Fruit fly (Drosophila melanogaster) whole organism, embryonic: Measurements from ENCODE around the gene CG4455.
A peak's percentile ranks its signal among the peaks of the same experiment; 100 is the strongest.

Experiments used
- Bgb ChIP-seq: fragments of 200-800 bp; sonication (Bioruptor generic); IDR thresholded peaks from 2 replicates; pipeline ENCODE4 v1.3.6; 2022; ENCODE audit warnings: missing biosample characterization, missing genetic modification characterization; ENCODE audit not compliant: partially characterized antibody
- CG10543 ChIP-seq: fragments of 200-800 bp; sonication (Bioruptor generic); optimal IDR thresholded peaks from 3 replicates; lab custom pipeline; 2017; ENCODE audit warnings: missing biosample characterization, mild to moderate bottlenecking, missing genetic modification characterization, moderate library complexity
- CG12236 ChIP-seq: fragments of 200-800 bp; sonication (Bioruptor generic); optimal IDR thresholded peaks from 2 replicates; lab custom pipeline; 2016; ENCODE audit warnings: missing biosample characterization, missing genetic modification characterization
- CG12299 ChIP-seq: fragments of 200-800 bp; sonication (Bioruptor generic); optimal IDR thresholded peaks from 2 replicates; lab custom pipeline; 2018; ENCODE audit warnings: missing biosample characterization, mild to moderate bottlenecking, missing genetic modification characterization
- CG13296 ChIP-seq: fragments of 200-800 bp; sonication (Bioruptor generic); optimal IDR thresholded peaks from 3 replicates; lab custom pipeline; 2018; ENCODE audit warnings: missing biosample characterization, mild to moderate bottlenecking, missing genetic modification characterization
- CG14050 ChIP-seq: fragments of 200-800 bp; sonication (Bioruptor generic); IDR thresholded peaks from 3 replicates; pipeline ENCODE4 v1.3.6; 2022; ENCODE audit warnings: missing biosample characterization, missing genetic modification characterization
- CG15269 ChIP-seq: fragments of 200-800 bp; sonication (Bioruptor generic); optimal IDR thresholded peaks from 2 replicates; lab custom pipeline; 2018; ENCODE audit warnings: missing biosample characterization, mild to moderate bottlenecking, missing genetic modification characterization, moderate library complexity
- CG17359 ChIP-seq: fragments of 200-800 bp; sonication (Bioruptor generic); optimal IDR thresholded peaks from 3 replicates; lab custom pipeline; 2018; ENCODE audit warnings: missing biosample characterization, mild to moderate bottlenecking, missing genetic modification characterization, moderate library complexity
- CG17385 ChIP-seq: fragments of 200-800 bp; sonication (Bioruptor generic); optimal IDR thresholded peaks from 3 replicates; lab custom pipeline; 2018; ENCODE audit warnings: missing biosample characterization, mild to moderate bottlenecking, missing genetic modification characterization
- CG2120 ChIP-seq: fragments of 200-800 bp; sonication (Bioruptor generic); optimal IDR thresholded peaks from 3 replicates; lab custom pipeline; 2016; ENCODE audit warnings: missing biosample characterization, missing genetic modification characterization
- CG2199 ChIP-seq: fragments of 200-800 bp; sonication (Bioruptor generic); IDR thresholded peaks from 3 replicates; pipeline ENCODE4 v1.3.6; 2022; ENCODE audit warnings: missing biosample characterization, missing genetic modification characterization
- CG2889 ChIP-seq: fragments of 200-800 bp; sonication (Bioruptor generic); IDR thresholded peaks from 3 replicates; pipeline ENCODE4 v1.3.6; 2022; ENCODE audit warnings: missing biosample characterization, missing genetic modification characterization
- CG34224 ChIP-seq: fragments of 200-800 bp; sonication (Bioruptor generic); IDR thresholded peaks from 3 replicates; pipeline ENCODE4 v1.3.6; 2022; ENCODE audit warnings: missing biosample characterization, missing genetic modification characterization; ENCODE audit not compliant: partially characterized antibody
- CoRest ChIP-seq: fragments of 200-800 bp; sonication (Bioruptor generic); optimal IDR thresholded peaks from 3 replicates; lab custom pipeline; 2018; ENCODE audit warnings: missing biosample characterization, mild to moderate bottlenecking, missing genetic modification characterization, moderate library complexity
- CrebB ChIP-seq: fragments of 200-800 bp; sonication (Bioruptor generic); optimal IDR thresholded peaks from 3 replicates; lab custom pipeline; 2018; ENCODE audit warnings: missing biosample characterization, mild to moderate bottlenecking, missing genetic modification characterization
- Dbx ChIP-seq: fragments of 200-800 bp; sonication (Bioruptor generic); IDR thresholded peaks from 3 replicates; pipeline ENCODE4 v1.3.6; 2022; ENCODE audit warnings: missing biosample characterization, missing genetic modification characterization
- Dek ChIP-seq: fragments of 200-800 bp; sonication (Bioruptor generic); optimal IDR thresholded peaks from 3 replicates; lab custom pipeline; 2019; ENCODE audit warnings: missing biosample characterization, mild to moderate bottlenecking, missing genetic modification characterization, moderate library complexity
- Dll ChIP-seq: fragments of 200-800 bp; sonication (Bioruptor generic); IDR thresholded peaks from 4 replicates; pipeline ENCODE4 v1.3.6; 2022; ENCODE audit warnings: missing biosample characterization, missing genetic modification characterization; ENCODE audit not compliant: partially characterized antibody
- Elba2 ChIP-seq: fragments of 200-800 bp; sonication (Bioruptor generic); optimal IDR thresholded peaks from 3 replicates; lab custom pipeline; 2016; ENCODE audit warnings: missing biosample characterization, missing genetic modification characterization
- Ets65A ChIP-seq: fragments of 200-800 bp; sonication (Bioruptor generic); peaks from one replicate; lab custom pipeline; 2016; ENCODE audit warnings: missing biosample characterization, missing genetic modification characterization
- Fer1 ChIP-seq: fragments of 200-800 bp; sonication (Bioruptor generic); optimal IDR thresholded peaks from 2 replicates; lab custom pipeline; 2017; ENCODE audit warnings: missing biosample characterization, mild to moderate bottlenecking, missing genetic modification characterization
- Fer3 ChIP-seq: fragments of 200-800 bp; sonication (Bioruptor generic); optimal IDR thresholded peaks from 2 replicates; lab custom pipeline; 2018; ENCODE audit warnings: missing biosample characterization, mild to moderate bottlenecking, missing genetic modification characterization, moderate library complexity
- HmgZ ChIP-seq: fragments of 200-800 bp; sonication (Bioruptor generic); optimal IDR thresholded peaks from 2 replicates; lab custom pipeline; 2018; ENCODE audit warnings: missing biosample characterization, mild to moderate bottlenecking, missing genetic modification characterization
- Hmr ChIP-seq: fragments of 200-800 bp; sonication (Bioruptor generic); optimal IDR thresholded peaks from 3 replicates; lab custom pipeline; 2017; ENCODE audit warnings: mild to moderate bottlenecking, missing biosample characterization, missing genetic modification reagents, missing genetic modification characterization
- Med ChIP-seq: fragments of 200-800 bp; sonication (Bioruptor generic); peaks from one replicate; lab custom pipeline; 2016; ENCODE audit warnings: missing biosample characterization, missing genetic modification characterization, mild to moderate bottlenecking, inconsistent platforms, moderate library complexity
- Nf-YC ChIP-seq: fragments of 200-800 bp; optimal IDR thresholded peaks from 3 replicates; lab custom pipeline; 2019; ENCODE audit warnings: missing biosample characterization, mild to moderate bottlenecking, missing genetic modification characterization, moderate library complexity
- Rfx ChIP-seq: fragments of 200-800 bp; sonication (Bioruptor generic); IDR thresholded peaks from 2 replicates; pipeline ENCODE4 v1.3.6; 2022; ENCODE audit warnings: missing biosample characterization, missing genetic modification characterization
- abd-A ChIP-seq: fragments of 200-800 bp; sonication (Bioruptor generic); optimal IDR thresholded peaks from 3 replicates; lab custom pipeline; 2019; ENCODE audit warnings: missing biosample characterization, mild to moderate bottlenecking, missing genetic modification characterization, moderate library complexity
- chm ChIP-seq: fragments of 200-800 bp; sonication (Bioruptor generic); IDR thresholded peaks from 2 replicates; pipeline ENCODE4 v1.3.6; 2022; ENCODE audit warnings: missing biosample characterization, missing genetic modification characterization
- ci ChIP-seq: fragments of 200-800 bp; sonication (Bioruptor generic); IDR thresholded peaks from 3 replicates; pipeline ENCODE4 v1.3.6; 2022; ENCODE audit warnings: missing biosample characterization, missing genetic modification characterization
- cwo ChIP-seq: fragments of 200-800 bp; sonication (Bioruptor generic); optimal IDR thresholded peaks from 3 replicates; lab custom pipeline; 2017; ENCODE audit warnings: missing biosample characterization, missing genetic modification characterization, mild to moderate bottlenecking, moderate library complexity, missing genetic modification reagents
- exex ChIP-seq: fragments of 200-800 bp; sonication (Bioruptor generic); optimal IDR thresholded peaks from 4 replicates; lab custom pipeline; 2018; ENCODE audit warnings: missing biosample characterization, mild to moderate bottlenecking, missing genetic modification characterization, moderate library complexity
- grn ChIP-seq: fragments of 200-800 bp; sonication (Bioruptor generic); optimal IDR thresholded peaks from 3 replicates; lab custom pipeline; 2017; ENCODE audit warnings: missing biosample characterization, missing genetic modification characterization
- gsb-n ChIP-seq: fragments of 200-800 bp; sonication (Bioruptor generic); optimal IDR thresholded peaks from 3 replicates; lab custom pipeline; 2018; ENCODE audit warnings: missing biosample characterization, mild to moderate bottlenecking, missing genetic modification characterization
- hkb ChIP-seq, 2 experiments: fragments of 200-800 bp in 1 of 2; fragments of >200 bp in 1 of 2; sonication (Bioruptor generic) in 1 of 2; IDR thresholded peaks in 1 of 2; optimal IDR thresholded peaks in 1 of 2; 2 replicates each; pipeline versions ENCODE4 v1.3.6 to Lab custom; 2017 to 2022; ENCODE audit warnings: missing biosample characterization in 1 of 2, missing genetic modification characterization in 1 of 2
- ind ChIP-seq: fragments of 200-800 bp; sonication (Bioruptor generic); optimal IDR thresholded peaks from 3 replicates; lab custom pipeline; 2016; ENCODE audit warnings: missing biosample characterization, missing genetic modification characterization
- kni ChIP-seq: fragments of 200-800 bp; sonication (Bioruptor generic); optimal IDR thresholded peaks from 3 replicates; lab custom pipeline; 2017; ENCODE audit warnings: mild to moderate bottlenecking, missing biosample characterization, missing genetic modification reagents, missing genetic modification characterization
- lab ChIP-seq: fragments of 200-800 bp; sonication (Bioruptor generic); optimal IDR thresholded peaks from 3 replicates; lab custom pipeline; 2017; ENCODE audit warnings: missing biosample characterization, missing genetic modification characterization, mild to moderate bottlenecking, moderate library complexity, missing genetic modification reagents
- lov ChIP-seq, 2 experiments: fragments of 200-800 bp in 1 of 2; fragments of >200 bp in 1 of 2; sonication (Bioruptor generic) in 1 of 2; IDR thresholded peaks in 1 of 2; optimal IDR thresholded peaks in 1 of 2; 2 replicates in 1 of 2; 3 replicates in 1 of 2; pipeline versions ENCODE4 v1.3.6 to Lab custom; 2017 to 2022; ENCODE audit warnings: missing biosample characterization in 1 of 2, missing genetic modification characterization in 1 of 2
- mirr ChIP-seq: fragments of 200-800 bp; sonication (Bioruptor generic); optimal IDR thresholded peaks from 3 replicates; lab custom pipeline; 2018; ENCODE audit warnings: missing biosample characterization, mild to moderate bottlenecking, missing genetic modification characterization
- odd ChIP-seq: fragments of 200-800 bp; sonication (Bioruptor generic); optimal IDR thresholded peaks from 2 replicates; lab custom pipeline; 2017; ENCODE audit warnings: missing biosample characterization, mild to moderate bottlenecking, missing genetic modification characterization
- pros ChIP-seq: fragments of 200-800 bp; sonication (Bioruptor generic); optimal IDR thresholded peaks from 3 replicates; lab custom pipeline; 2019; ENCODE audit warnings: missing biosample characterization, mild to moderate bottlenecking, missing genetic modification characterization, moderate library complexity
- schlank ChIP-seq: fragments of 200-800 bp; sonication (Bioruptor generic); optimal IDR thresholded peaks from 2 replicates; lab custom pipeline; 2018; ENCODE audit warnings: missing biosample characterization, mild to moderate bottlenecking, missing genetic modification characterization
- sob ChIP-seq: fragments of 200-800 bp; sonication (Bioruptor generic); IDR thresholded peaks from 2 replicates; pipeline ENCODE4 v1.3.6; 2022; ENCODE audit warnings: missing biosample characterization, missing genetic modification characterization
- sqz ChIP-seq: fragments of 200-800 bp; sonication (Bioruptor generic); optimal IDR thresholded peaks from 3 replicates; lab custom pipeline; 2018; ENCODE audit warnings: missing biosample characterization, mild to moderate bottlenecking, missing genetic modification characterization
- tin ChIP-seq: fragments of 200-800 bp; sonication (Bioruptor generic); optimal IDR thresholded peaks from 3 replicates; lab custom pipeline; 2016; ENCODE audit warnings: missing biosample characterization, missing genetic modification characterization
- tna ChIP-seq: fragments of 200-800 bp; sonication (Bioruptor generic); IDR thresholded peaks from 2 replicates; pipeline ENCODE4 v1.3.6; 2022; ENCODE audit warnings: missing biosample characterization, missing genetic modification characterization; ENCODE audit not compliant: partially characterized antibody
- twi ChIP-seq: fragments of 200-800 bp; optimal IDR thresholded peaks from 2 replicates; lab custom pipeline; 2019; ENCODE audit warnings: missing biosample characterization, mild to moderate bottlenecking, missing genetic modification characterization, moderate library complexity

CG4455 gene

DNA sequence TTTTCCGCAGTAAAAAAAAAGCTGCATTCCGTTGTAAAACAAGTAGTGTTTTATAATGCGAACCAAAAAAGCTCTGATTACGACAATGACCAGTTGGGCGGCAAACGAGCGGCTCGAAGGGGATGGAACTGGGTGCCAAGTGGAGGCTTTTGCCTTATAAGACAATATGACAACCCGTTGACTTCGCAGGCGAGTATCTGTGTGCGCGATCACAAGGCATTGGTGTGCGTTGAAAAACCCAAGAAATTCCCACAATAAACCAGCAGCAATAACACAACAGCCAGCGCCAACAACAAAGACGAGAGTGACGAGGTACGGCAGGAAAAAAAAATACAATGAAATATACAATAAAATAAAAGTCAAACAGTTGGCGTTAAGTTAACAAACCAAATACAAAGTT is 37.7 kb upstream of the CG4455 start:
- TF ChIP-seq exex (tag; lab: Kevin White, UChicago) (peak; percentile 62), sob (GFP tag; lab: Robert Waterston, UW) (peak; percentile 31; the same call in 1 of the 2 replicates), CG14050 (GFP tag; lab: Robert Waterston, UW) (no peak), CG12236 (no peak), odd (GFP tag; lab: Kevin White, UChicago) (peak; percentile 5), CG2199 (GFP tag; lab: Robert Waterston, UW) (peak; percentile 67; the same call in 1 of the 3 replicates), lov (optimal IDR thresholded peaks at IDR 0.05; lab: Kevin White, UChicago) (no peak), lov (GFP tag; IDR thresholded peaks at IDR 0.05; lab: Robert Waterston, UW) (0 out of 3 replicates have a peak, but pooled peaks have one; percentile 44), CG12299 (tag; lab: Kevin White, UChicago) (peak; percentile 0), cwo (GFP tag; lab: Kevin White, UChicago) (peak; percentile 27), Med (peak; percentile 75), CG10543 (GFP tag; lab: Kevin White, UChicago) (peak; percentile 82), lab (GFP tag; lab: Kevin White, UChicago) (peak; percentile 61), CG2889 (GFP tag; lab: Robert Waterston, UW) (no peak), ci (GFP tag; lab: Robert Waterston, UW) (peak; percentile 48; the same call in 1 of the 3 replicates), gsb-n (no peak), kni (GFP tag; lab: Kevin White, UChicago) (no peak), sqz (GFP tag; lab: Kevin White, UChicago) (peak; percentile 65), CG34224 (GFP tag; lab: Robert Waterston, UW) (peak; percentile 41; the same call in 2 of the 3 replicates), ind (no peak), tin (GFP tag; lab: Kevin White, UChicago) (no peak), HmgZ (tag; lab: Kevin White, UChicago) (peak; percentile 57), CoRest (tag; lab: Kevin White, UChicago) (no peak), Dll (GFP tag; lab: Robert Waterston, UW) (no peak), Elba2 (GFP tag; lab: Kevin White, UChicago) (no peak), Fer3 (tag; lab: Kevin White, UChicago) (peak; percentile 20), Dek (tag; lab: Kevin White, UChicago) (peak; percentile 26), Fer1 (peak; percentile 9), Nf-YC (tag; lab: Kevin White, UChicago) (peak; percentile 27), abd-A (peak; percentile 75), CrebB (tag; lab: Kevin White, UChicago) (peak; percentile 65), Dbx (GFP tag; lab: Robert Waterston, UW) (0 out of 3 replicates have a peak, but pooled peaks have one; percentile 43), twi (tag; lab: Kevin White, UChicago) (no peak), schlank (tag; lab: Kevin White, UChicago) (peak; percentile 31), pros (peak; percentile 88), Hmr (GFP tag; lab: Kevin White, UChicago) (peak; percentile 41), CG2120 (GFP tag; lab: Kevin White, UChicago) (peak; percentile 2), CG13296 (GFP tag; lab: Kevin White, UChicago) (peak; percentile 60), mirr (peak; percentile 77), Rfx (GFP tag; lab: Robert Waterston, UW) (peak; percentile 36; the same call in 1 of the 2 replicates), chm (peak; percentile 62; the same call in 1 of the 2 replicates), tna (GFP tag; lab: Robert Waterston, UW) (peak; percentile 43; the same call in 1 of the 2 replicates), CG17385 (GFP tag; lab: Kevin White, UChicago) (peak; percentile 17), CG15269 (tag; lab: Kevin White, UChicago) (peak; percentile 82), Ets65A (GFP tag; lab: Kevin White, UChicago) (peak; percentile 56), hkb (optimal IDR thresholded peaks at IDR 0.05; lab: Kevin White, UChicago) (no peak), hkb (GFP tag; IDR thresholded peaks at IDR 0.05; lab: Robert Waterston, UW) (peak; percentile 25; the same call in 1 of the 2 replicates), grn (GFP tag; lab: Kevin White, UChicago) (peak; percentile 9), Bgb (peak; percentile 51; the same call in 1 of the 2 replicates), CG17359 (peak; percentile 9)
